Fruit fly (Drosophila melanogaster) whole organism, embryonic: ENCODE measurements around the gene Gnf1.

Experiments used
- Bgb ChIP-seq: fragments of 200-800 bp; sonication (Bioruptor generic); IDR thresholded peaks from 2 replicates; pipeline ENCODE4 v1.3.6; 2022; ENCODE audit warnings: missing biosample characterization, missing genetic modification characterization; ENCODE audit not compliant: partially characterized antibody
- CG10565 ChIP-seq: fragments of 200-800 bp; sonication (Bioruptor generic); optimal IDR thresholded peaks from 3 replicates; lab custom pipeline; 2016; ENCODE audit warnings: missing biosample characterization, mild to moderate bottlenecking, missing genetic modification characterization
- CG11504 ChIP-seq: fragments of 200-800 bp; sonication (Bioruptor generic); optimal IDR thresholded peaks from 3 replicates; lab custom pipeline; 2019; ENCODE audit warnings: missing biosample characterization, mild to moderate bottlenecking, missing genetic modification characterization, moderate library complexity
- CG12236 ChIP-seq: fragments of 200-800 bp; sonication (Bioruptor generic); optimal IDR thresholded peaks from 2 replicates; lab custom pipeline; 2016; ENCODE audit warnings: missing biosample characterization, missing genetic modification characterization
- CG1233 ChIP-seq: fragments of 200-800 bp; sonication (Bioruptor generic); optimal IDR thresholded peaks from 4 replicates; lab custom pipeline; 2018; ENCODE audit warnings: missing biosample characterization, mild to moderate bottlenecking, missing genetic modification characterization
- CG12744 ChIP-seq: fragments of 200-800 bp; sonication (Bioruptor generic); optimal IDR thresholded peaks from 2 replicates; lab custom pipeline; 2016; ENCODE audit warnings: missing biosample characterization, missing genetic modification characterization
- CG13424 ChIP-seq: fragments of 200-800 bp; sonication (Bioruptor generic); optimal IDR thresholded peaks from 2 replicates; lab custom pipeline; 2019; ENCODE audit warnings: missing biosample characterization, mild to moderate bottlenecking, missing genetic modification characterization, moderate library complexity
- CG1603 ChIP-seq: fragments of 200-800 bp; sonication (Bioruptor generic); optimal IDR thresholded peaks from 2 replicates; lab custom pipeline; 2019; ENCODE audit warnings: missing biosample characterization, mild to moderate bottlenecking, missing genetic modification characterization, moderate library complexity
- CG18619 ChIP-seq: fragments of 200-800 bp; sonication (Bioruptor generic); optimal IDR thresholded peaks from 3 replicates; lab custom pipeline; 2017; ENCODE audit warnings: missing biosample characterization, mild to moderate bottlenecking, missing genetic modification characterization
- CG2199 ChIP-seq: fragments of 200-800 bp; sonication (Bioruptor generic); IDR thresholded peaks from 3 replicates; pipeline ENCODE4 v1.3.6; 2022; ENCODE audit warnings: missing biosample characterization, missing genetic modification characterization
- CG2875 ChIP-seq: fragments of 200-800 bp; sonication (Bioruptor generic); optimal IDR thresholded peaks from 2 replicates; lab custom pipeline; 2017; ENCODE audit warnings: missing biosample characterization, mild to moderate bottlenecking, missing genetic modification characterization, missing genetic modification reagents
- CG30403 ChIP-seq: fragments of 200-800 bp; sonication (Bioruptor generic); optimal IDR thresholded peaks from 3 replicates; lab custom pipeline; 2016; ENCODE audit warnings: missing biosample characterization, missing genetic modification characterization
- CG31224 ChIP-seq: fragments of 200-800 bp; sonication (Bioruptor generic); IDR thresholded peaks from 2 replicates; pipeline ENCODE4 v1.3.6; 2022; ENCODE audit warnings: missing biosample characterization, missing genetic modification characterization
- CG3163 ChIP-seq: fragments of 200-800 bp; sonication (Bioruptor generic); optimal IDR thresholded peaks from 3 replicates; lab custom pipeline; 2016; ENCODE audit warnings: missing biosample characterization, missing genetic modification characterization
- CG3281 ChIP-seq: fragments of 200-800 bp; sonication (Bioruptor generic); optimal IDR thresholded peaks from 3 replicates; lab custom pipeline; 2017; ENCODE audit warnings: missing biosample characterization, mild to moderate bottlenecking, missing genetic modification characterization
- CG34376 ChIP-seq: fragments of 200-800 bp; sonication (Bioruptor generic); optimal IDR thresholded peaks from 2 replicates; lab custom pipeline; 2018; ENCODE audit warnings: missing biosample characterization, mild to moderate bottlenecking, missing genetic modification characterization
- CG42726 ChIP-seq: fragments of 200-800 bp; sonication (Bioruptor generic); IDR thresholded peaks from 2 replicates; pipeline ENCODE4 v1.3.6; 2022; ENCODE audit warnings: missing biosample characterization, missing genetic modification characterization; ENCODE audit not compliant: partially characterized antibody
- CG4360 ChIP-seq: fragments of 200-800 bp; sonication (Bioruptor generic); IDR thresholded peaks from 2 replicates; pipeline ENCODE4 v1.3.6; 2022; ENCODE audit warnings: missing biosample characterization, missing genetic modification characterization
- CG7556 ChIP-seq: fragments of 200-800 bp; sonication (Bioruptor generic); optimal IDR thresholded peaks from 2 replicates; lab custom pipeline; 2017; ENCODE audit warnings: missing biosample characterization, mild to moderate bottlenecking, missing genetic modification characterization
- CG7928 ChIP-seq: fragments of 200-800 bp; sonication (Bioruptor generic); optimal IDR thresholded peaks from 2 replicates; lab custom pipeline; 2017; ENCODE audit warnings: missing biosample characterization, mild to moderate bottlenecking, missing genetic modification characterization
- CG8290 ChIP-seq, 3 experiments: fragments of 200-800 bp; sonication (Bioruptor generic); optimal IDR thresholded peaks; 2 replicates each; lab custom pipeline; 2016 to 2019; ENCODE audit warnings: missing biosample characterization in 3 of 3, missing genetic modification characterization in 3 of 3, mild to moderate bottlenecking in 2 of 3, moderate library complexity in 1 of 3
- CkIIα-i1 ChIP-seq: fragments of 200-800 bp; sonication (Bioruptor generic); IDR thresholded peaks from 2 replicates; pipeline ENCODE4 v1.3.6; 2022; ENCODE audit warnings: missing biosample characterization, missing genetic modification characterization
- Dbx ChIP-seq: fragments of 200-800 bp; sonication (Bioruptor generic); IDR thresholded peaks from 3 replicates; pipeline ENCODE4 v1.3.6; 2022; ENCODE audit warnings: missing biosample characterization, missing genetic modification characterization
- Dek ChIP-seq: fragments of 200-800 bp; sonication (Bioruptor generic); optimal IDR thresholded peaks from 3 replicates; lab custom pipeline; 2019; ENCODE audit warnings: missing biosample characterization, mild to moderate bottlenecking, missing genetic modification characterization, moderate library complexity
- Doc3 ChIP-seq: fragments of 200-800 bp; sonication (Bioruptor generic); IDR thresholded peaks from 3 replicates; pipeline ENCODE4 v1.3.6; 2022; ENCODE audit warnings: missing biosample characterization, missing genetic modification characterization; ENCODE audit not compliant: partially characterized antibody
- GATAe ChIP-seq: fragments of 200-800 bp; sonication (Bioruptor generic); conservative IDR thresholded peaks from 2 replicates; pipeline ENCODE4 v1.3.6; 2022; ENCODE audit warnings: missing biosample characterization, missing genetic modification characterization
- HLH54F ChIP-seq: fragments of 200-800 bp; sonication (Bioruptor generic); optimal IDR thresholded peaks from 3 replicates; lab custom pipeline; 2016; ENCODE audit warnings: missing biosample characterization, missing genetic modification characterization
- Hr51 ChIP-seq, 2 experiments: fragments of 200-800 bp; sonication (Bioruptor generic); optimal IDR thresholded peaks; 2 replicates in 1 of 2; 3 replicates in 1 of 2; lab custom pipeline; 2016 to 2018; ENCODE audit warnings: missing biosample characterization in 2 of 2, missing genetic modification characterization in 2 of 2, mild to moderate bottlenecking in 1 of 2, moderate library complexity in 1 of 2
- NK7.1 ChIP-seq: fragments of 200-800 bp; sonication (Bioruptor generic); optimal IDR thresholded peaks from 3 replicates; lab custom pipeline; 2016; ENCODE audit warnings: missing biosample characterization, missing genetic modification characterization
- Ptx1 ChIP-seq: fragments of 200-800 bp; sonication (Bioruptor generic); IDR thresholded peaks from 2 replicates; pipeline ENCODE4 v1.3.6; 2022; ENCODE audit warnings: missing biosample characterization, missing genetic modification characterization
- Sry-β ChIP-seq: fragments of 200-800 bp; sonication (Bioruptor generic); optimal IDR thresholded peaks from 2 replicates; lab custom pipeline; 2018; ENCODE audit warnings: missing biosample characterization, mild to moderate bottlenecking, missing genetic modification characterization, moderate library complexity
- ato ChIP-seq: fragments of 200-800 bp; sonication (Bioruptor generic); IDR thresholded peaks from 2 replicates; pipeline ENCODE4 v1.3.6; 2022; ENCODE audit warnings: missing biosample characterization, missing genetic modification characterization; ENCODE audit not compliant: partially characterized antibody
- cg ChIP-seq: fragments of 200-800 bp; sonication (Bioruptor generic); optimal IDR thresholded peaks from 3 replicates; lab custom pipeline; 2019; ENCODE audit warnings: missing biosample characterization, mild to moderate bottlenecking, missing genetic modification characterization, moderate library complexity
- dan ChIP-seq: fragments of 200-800 bp; sonication (Bioruptor generic); IDR thresholded peaks from 2 replicates; pipeline ENCODE4 v1.3.6; 2022; ENCODE audit warnings: missing biosample characterization, missing genetic modification characterization
- dmrt99B ChIP-seq: fragments of 200-800 bp; sonication (Bioruptor generic); optimal IDR thresholded peaks from 2 replicates; lab custom pipeline; 2018; ENCODE audit warnings: missing biosample characterization, mild to moderate bottlenecking, missing genetic modification characterization, moderate library complexity
- emc ChIP-seq: fragments of 200-800 bp; sonication (Bioruptor generic); optimal IDR thresholded peaks from 2 replicates; lab custom pipeline; 2016; ENCODE audit warnings: missing biosample characterization, missing genetic modification characterization
- gem ChIP-seq: fragments of 200-800 bp; sonication (Bioruptor generic); optimal IDR thresholded peaks from 2 replicates; lab custom pipeline; 2019; ENCODE audit warnings: missing biosample characterization, mild to moderate bottlenecking, missing genetic modification characterization, moderate library complexity
- hb ChIP-seq: fragments of 200-800 bp; sonication (Bioruptor generic); IDR thresholded peaks from 3 replicates; pipeline ENCODE4 v1.3.6; 2022; ENCODE audit warnings: missing biosample characterization, missing genetic modification characterization; ENCODE audit not compliant: partially characterized antibody
- hkb ChIP-seq, 2 experiments: fragments of 200-800 bp in 1 of 2; fragments of >200 bp in 1 of 2; sonication (Bioruptor generic) in 1 of 2; IDR thresholded peaks in 1 of 2; optimal IDR thresholded peaks in 1 of 2; 2 replicates each; pipeline versions ENCODE4 v1.3.6 to Lab custom; 2017 to 2022; ENCODE audit warnings: missing biosample characterization in 1 of 2, missing genetic modification characterization in 1 of 2
- ind ChIP-seq: fragments of 200-800 bp; sonication (Bioruptor generic); optimal IDR thresholded peaks from 3 replicates; lab custom pipeline; 2016; ENCODE audit warnings: missing biosample characterization, missing genetic modification characterization
- lilli ChIP-seq: fragments of 200-800 bp; sonication (Bioruptor generic); optimal IDR thresholded peaks from 3 replicates; lab custom pipeline; 2016; ENCODE audit warnings: missing biosample characterization, missing genetic modification characterization
- mam ChIP-seq: fragments of 200-800 bp; sonication (Bioruptor generic); optimal IDR thresholded peaks from 3 replicates; lab custom pipeline; 2016; ENCODE audit warnings: missing biosample characterization, missing genetic modification characterization
- nom ChIP-seq: fragments of 200-800 bp; sonication (Bioruptor generic); optimal IDR thresholded peaks from 2 replicates; lab custom pipeline; 2017; ENCODE audit warnings: missing biosample characterization, missing genetic modification characterization, mild to moderate bottlenecking, moderate library complexity, missing genetic modification reagents
- onecut ChIP-seq: fragments of 200-800 bp; sonication (Bioruptor generic); IDR thresholded peaks from 2 replicates; pipeline ENCODE4 v1.3.6; 2022; ENCODE audit warnings: missing biosample characterization, missing genetic modification characterization
- pnt ChIP-seq: fragments of 200-800 bp; sonication (Bioruptor generic); optimal IDR thresholded peaks from 3 replicates; lab custom pipeline; 2016; ENCODE audit warnings: missing biosample characterization, missing genetic modification characterization
- sens ChIP-seq: fragments of 200-800 bp; sonication (Bioruptor generic); peaks from one replicate; lab custom pipeline; 2016; ENCODE audit warnings: missing biosample characterization, missing genetic modification characterization
- sim ChIP-seq: fragments of 200-800 bp; sonication (Bioruptor generic); IDR thresholded peaks from 2 replicates; pipeline ENCODE4 v1.3.6; 2022; ENCODE audit warnings: missing biosample characterization, missing genetic modification characterization
- slp2 ChIP-seq: fragments of 200-800 bp; sonication (Bioruptor generic); optimal IDR thresholded peaks from 2 replicates; lab custom pipeline; 2016; ENCODE audit warnings: missing biosample characterization, missing genetic modification characterization
- ssp ChIP-seq: fragments of 200-800 bp; sonication (Bioruptor generic); IDR thresholded peaks from 2 replicates; pipeline ENCODE4 v1.3.6; 2022; ENCODE audit warnings: missing biosample characterization, missing genetic modification characterization
- tgo ChIP-seq: fragments of 200-800 bp; sonication (Bioruptor generic); IDR thresholded peaks from 3 replicates; pipeline ENCODE4 v1.3.6; 2022; ENCODE audit warnings: missing biosample characterization, missing genetic modification characterization
- tup ChIP-seq: fragments of 200-800 bp; sonication (Bioruptor generic); optimal IDR thresholded peaks from 2 replicates; lab custom pipeline; 2016; ENCODE audit warnings: missing biosample characterization, mild to moderate bottlenecking, missing genetic modification characterization, moderate library complexity

Gnf1 gene

dm6 chr3R:4912130-4912549, 5.7 kb downstream of the Gnf1 start (continued):
- TF ChIP-seq Hr51 (GFP tag; optimal IDR thresholded peaks at IDR 0.05; lab: Kevin White, UChicago) (peak; percentile 28 to 70), NK7.1 (peak; percentile 20), Bgb (GFP tag; lab: Robert Waterston, UW) (no peak), dan (GFP tag; lab: Robert Waterston, UW) (no peak), GATAe (GFP tag; lab: Robert Waterston, UW) (peak; percentile 98), CG2875 (GFP tag; lab: Kevin White, UChicago) (peak; percentile 14), emc (no peak), CG12236 (GFP tag; lab: Kevin White, UChicago) (peak; percentile 31), Doc3 (GFP tag; lab: Robert Waterston, UW) (no peak), CG18619 (GFP tag; lab: Kevin White, UChicago) (peak; percentile 73), CG7928 (no peak), CG34376 (GFP tag; lab: Kevin White, UChicago) (peak; percentile 89), hb (GFP tag; lab: Robert Waterston, UW) (no peak), pnt (peak; percentile 40), dmrt99B (tag; lab: Kevin White, UChicago) (peak; percentile 59), CG1603 (tag; lab: Kevin White, UChicago) (peak; percentile 80), CkIIα-i1 (GFP tag; lab: Robert Waterston, UW) (no peak), tgo (GFP tag; lab: Robert Waterston, UW) (peak; percentile 46), sim (no peak), CG3163 (GFP tag; lab: Kevin White, UChicago) (peak; percentile 51), nom (GFP tag; lab: Kevin White, UChicago) (no peak), CG2199 (0 out of 3 replicates have a peak, but pooled peaks have one; percentile 63), ssp (GFP tag; lab: Robert Waterston, UW) (no peak), Sry-β (GFP tag; lab: Kevin White, UChicago) (no peak), tup (GFP tag; lab: Kevin White, UChicago) (peak; percentile 46), CG4360 (GFP tag; lab: Robert Waterston, UW) (peak; percentile 54), cg (GFP tag; lab: Kevin White, UChicago) (peak; percentile 77), CG13424 (tag; lab: Kevin White, UChicago) (peak; percentile 65), CG3281 (peak; percentile 73), CG1233 (peak; percentile 47), hkb (optimal IDR thresholded peaks at IDR 0.05; lab: Kevin White, UChicago) (no peak), hkb (GFP tag; IDR thresholded peaks at IDR 0.05; lab: Robert Waterston, UW) (peak; percentile 66), Dbx (GFP tag; lab: Robert Waterston, UW) (peak; percentile 79), ato (GFP tag; lab: Robert Waterston, UW) (no peak), CG12744 (GFP tag; lab: Kevin White, UChicago) (no peak), Ptx1 (GFP tag; lab: Robert Waterston, UW) (peak; percentile 79), CG42726 (GFP tag; lab: Robert Waterston, UW) (no peak), CG31224 (peak; percentile 65)

dm6 chr3R:4913181-4913580, 6.8 kb downstream of the Gnf1 start:
- no peak for TF ChIP-seq ato (GFP tag; lab: Robert Waterston, UW)
- peak; percentile 28 for TF ChIP-seq CG11504 (tag; lab: Kevin White, UChicago)
- peak; percentile 22; the same call in 1 of the 2 replicates for TF ChIP-seq onecut (GFP tag; lab: Robert Waterston, UW)
- peak; percentile 20 for TF ChIP-seq HLH54F (GFP tag; lab: Kevin White, UChicago)
- TF ChIP-seq sens (GFP tag; lab: Kevin White, UChicago) = peak; percentile 81
- no peak for TF ChIP-seq CG10565
- peak; percentile 17 for TF ChIP-seq mam
- TF ChIP-seq slp2 = peak; percentile 32
- peak; percentile 12 for TF ChIP-seq CG30403 (GFP tag; lab: Kevin White, UChicago)
- peak; percentile 2 for TF ChIP-seq Dek (tag; lab: Kevin White, UChicago)
- TF ChIP-seq gem (tag; lab: Kevin White, UChicago) = peak; percentile 25
- TF ChIP-seq CG8290 (GFP tag; optimal IDR thresholded peaks at IDR 0.05; lab: Kevin White, UChicago) = no peak
- TF ChIP-seq CG8290 (tag; optimal IDR thresholded peaks at IDR 0.05; lab: Kevin White, UChicago) = peak in 1 of 2 experiments; percentile 9
- TF ChIP-seq CG7556 (GFP tag; lab: Kevin White, UChicago) = peak; percentile 27
- TF ChIP-seq lilli (GFP tag; lab: Kevin White, UChicago) = peak; percentile 23
- TF ChIP-seq ind (GFP tag; lab: Kevin White, UChicago) = no peak
